Worm (Caenorhabditis elegans): ENCODE results near the gene rsd-3.

DNA sequence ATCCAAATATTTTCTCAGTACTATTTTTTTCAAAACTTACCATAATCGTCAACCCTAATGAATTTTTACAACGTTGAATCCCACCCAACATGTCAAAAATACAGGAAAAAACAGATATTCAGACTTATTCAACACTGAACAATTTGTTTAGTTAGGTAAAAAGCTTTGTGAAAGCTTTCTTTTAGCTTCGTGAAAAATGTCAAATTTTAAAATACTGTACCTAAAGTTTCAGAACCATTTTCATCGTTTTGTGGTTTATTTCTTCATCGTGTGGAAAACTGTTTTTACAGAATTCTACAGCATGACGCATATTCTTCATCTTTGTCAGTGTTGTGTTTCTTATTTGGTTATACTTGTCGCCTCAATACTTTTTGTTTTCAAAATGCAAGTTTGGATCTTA lies 52.3 kb downstream of the rsd-3 start, which contains the start of gene F54F7.14:
- TF ChIP-seq flt-1 (GFP tag; IDR thresholded peaks at IDR 0.05) (no peak), ama-1 (optimal IDR thresholded peaks at IDR 0.05) (no peak), F13C5.2 (tag; optimal IDR thresholded peaks at IDR 0.05) (no peak), tbx-37 (GFP tag; conservative IDR thresholded peaks at IDR 0.05) (no peak)

Measured in whole organism, early embryonic.